Fruit fly (Drosophila melanogaster) whole organism, wandering third instar larva: ENCODE results near the gene Fign.

Source experiments
- Abd-B ChIP-seq: fragments of >200 bp; optimal IDR thresholded peaks from 2 replicates; lab custom pipeline; 2017; ENCODE audit warnings: missing biosample characterization, missing genetic modification characterization
- Dfd ChIP-seq: fragments of >200 bp; optimal IDR thresholded peaks from 2 replicates; lab custom pipeline; 2017; ENCODE audit warnings: missing biosample characterization, missing genetic modification characterization
- Hnf4 ChIP-seq: fragments of 200-800 bp; sonication (Bioruptor generic); optimal IDR thresholded peaks from 2 replicates; lab custom pipeline; 2016; ENCODE audit warnings: missing biosample characterization, mild to moderate bottlenecking, missing genetic modification characterization
- Hr83 ChIP-seq: fragments of 200-300 bp; sonication (Bioruptor generic); optimal IDR thresholded peaks from 2 replicates; lab custom pipeline; 2016; ENCODE audit warnings: missing biosample characterization, mild to moderate bottlenecking, missing genetic modification characterization, moderate library complexity; ENCODE audit not compliant: poor library complexity, severe bottlenecking
- Rel ChIP-seq, 2 experiments: fragments of 200-800 bp; sonication (Bioruptor generic) in 1 of 2; optimal IDR thresholded peaks; 2 replicates in 1 of 2; 3 replicates in 1 of 2; lab custom pipeline; 2016 to 2019; ENCODE audit warnings: mild to moderate bottlenecking in 2 of 2, missing biosample characterization in 2 of 2, missing genetic modification characterization in 2 of 2, moderate library complexity in 1 of 2
- br ChIP-seq: fragments of 200-800 bp; sonication (Bioruptor generic); optimal IDR thresholded peaks from 2 replicates; lab custom pipeline; 2016; ENCODE audit warnings: missing biosample characterization, missing genetic modification characterization
- foxo ChIP-seq, 2 experiments: fragments of 200-800 bp; sonication (Bioruptor generic); optimal IDR thresholded peaks; 2 replicates in 1 of 2; 3 replicates in 1 of 2; lab custom pipeline; 2016 to 2017; ENCODE audit warnings: missing biosample characterization in 2 of 2, missing genetic modification characterization in 2 of 2
- fru ChIP-seq: fragments of 200-800 bp; sonication (Bioruptor generic); optimal IDR thresholded peaks from 3 replicates; lab custom pipeline; 2016; ENCODE audit warnings: missing biosample characterization, mild to moderate bottlenecking, missing genetic modification characterization
- pan ChIP-seq: fragments of >200 bp; optimal IDR thresholded peaks from 2 replicates; lab custom pipeline; 2017
- psq ChIP-seq: fragments of 200-800 bp; sonication (Bioruptor generic); optimal IDR thresholded peaks from 3 replicates; lab custom pipeline; 2017; ENCODE audit warnings: missing biosample characterization, mild to moderate bottlenecking, missing genetic modification characterization, moderate library complexity
- rgr ChIP-seq: fragments of 200-800 bp; sonication (Bioruptor generic); optimal IDR thresholded peaks from 3 replicates; lab custom pipeline; 2016; ENCODE audit warnings: missing biosample characterization, mild to moderate bottlenecking, missing genetic modification characterization
- usp ChIP-seq: fragments of >200 bp; optimal IDR thresholded peaks from 2 replicates; lab custom pipeline; 2017; ENCODE audit warnings: missing biosample characterization, missing genetic modification characterization
- woc ChIP-seq: sonication (Bioruptor generic); optimal IDR thresholded peaks from 2 replicates; lab custom pipeline; 2016; ENCODE audit warnings: missing biosample characterization, mild to moderate bottlenecking, missing genetic modification characterization

dm6 chr2L:3319731-3320295, at the start of gene Fign, which contains the start of gene CG8837:
- TF ChIP-seq pan (lab: Kevin White, UChicago) (no peak), foxo (GFP tag; optimal IDR thresholded peaks at IDR 0.05; lab: Kevin White, UChicago) (no peak), Hnf4 (no peak), br (GFP tag; lab: Kevin White, UChicago) (no peak), rgr (GFP tag; lab: Kevin White, UChicago) (no peak), Dfd (no peak), Hr83 (GFP tag; lab: Kevin White, UChicago) (no peak), usp (no peak), Rel (GFP tag; optimal IDR thresholded peaks at IDR 0.05; lab: Kevin White, UChicago) (no peak), Rel (tag; optimal IDR thresholded peaks at IDR 0.05; lab: Kevin White, UChicago) (peak; percentile 90), psq (no peak), Abd-B (GFP tag; lab: Kevin White, UChicago) (no peak), fru (GFP tag; lab: Kevin White, UChicago) (no peak), woc (GFP tag; lab: Kevin White, UChicago) (no peak)
